Worm (Caenorhabditis elegans) whole organism, L4 larva: ENCODE data around the gene cyp-13B1.
A peak's percentile ranks its signal among the peaks of the same experiment; 100 is the strongest.

Experiments
- D1046.2 ChIP-seq: fragments of 200-800 bp; sonication (Bioruptor generic); IDR thresholded peaks from 2 replicates; pipeline ENCODE4 v1.3.6; 2022; ENCODE audit warnings: missing genetic modification characterization, missing compliant biosample characterization
- F26F4.8 ChIP-seq: fragments of 200-800 bp; sonication (Bioruptor generic); conservative IDR thresholded peaks from 2 replicates; pipeline ENCODE4 v1.3.6; 2022; ENCODE audit warnings: missing genetic modification characterization, missing compliant biosample characterization
- F49E8.2 ChIP-seq: sonication (generic microtip); optimal IDR thresholded peaks from 2 replicates; lab custom pipeline; 2016; ENCODE audit warnings: missing compliant biosample characterization, mild to moderate bottlenecking, missing genetic modification characterization, borderline replicate concordance
- T20F7.1 ChIP-seq: fragments of 200-800 bp; sonication (Bioruptor generic); optimal IDR thresholded peaks from 2 replicates; lab custom pipeline; 2018; ENCODE audit warnings: mild to moderate bottlenecking, missing genetic modification characterization, missing compliant biosample characterization
- T26A8.4 ChIP-seq: fragments of 200-800 bp; sonication (Bioruptor generic); IDR thresholded peaks from 2 replicates; pipeline ENCODE4 v1.3.6; 2022; ENCODE audit warnings: missing genetic modification characterization, missing compliant biosample characterization
- Y48G9A.11 ChIP-seq: fragments of 200-800 bp; sonication (Bioruptor generic); IDR thresholded peaks from 2 replicates; pipeline ENCODE4 v1.3.6; 2022; ENCODE audit warnings: missing genetic modification reagents, missing genetic modification characterization, missing compliant biosample characterization
- Y75B8A.6 ChIP-seq: fragments of 200-800 bp; sonication (Bioruptor generic); IDR thresholded peaks from 2 replicates; pipeline ENCODE4 v1.3.6; 2022; ENCODE audit warnings: missing genetic modification reagents, missing genetic modification characterization, missing compliant biosample characterization
- ZK337.2 ChIP-seq: fragments of 200-800 bp; sonication (Bioruptor generic); IDR thresholded peaks from 2 replicates; pipeline ENCODE4 v1.3.6; 2022; ENCODE audit warnings: missing genetic modification reagents, missing genetic modification characterization, missing compliant biosample characterization
- ama-1 ChIP-seq: fragments of 150-350 bp; optimal IDR thresholded peaks from 2 replicates; lab custom pipeline; 2014; ENCODE audit warnings: inconsistent platforms, mixed read lengths
- arid-1 ChIP-seq: fragments of 200-800 bp; sonication (Bioruptor generic); conservative IDR thresholded peaks from 2 replicates; pipeline ENCODE4 v1.3.6; 2022; ENCODE audit warnings: missing genetic modification reagents, missing genetic modification characterization, missing compliant biosample characterization
- ceh-20 ChIP-seq: fragments of 200-800 bp; sonication (Bioruptor generic); IDR thresholded peaks from 2 replicates; pipeline ENCODE4 v1.3.6; 2022; ENCODE audit warnings: missing genetic modification reagents, missing genetic modification characterization, missing compliant biosample characterization
- cey-2 ChIP-seq: sonication (generic microtip); optimal IDR thresholded peaks from 3 replicates; lab custom pipeline; 2017; ENCODE audit warnings: missing genetic modification characterization, mild to moderate bottlenecking, missing compliant biosample characterization, antibody characterized with exemption, borderline replicate concordance; ENCODE audit not compliant: insufficient read depth
- ctbp-1 ChIP-seq: fragments of 200-800 bp; sonication (Bioruptor generic); IDR thresholded peaks from 2 replicates; pipeline ENCODE4 v1.3.6; 2022; ENCODE audit warnings: missing genetic modification reagents, missing genetic modification characterization, missing compliant biosample characterization
- daf-16 ChIP-seq, 3 experiments: sonication (generic microtip); optimal IDR thresholded peaks; 2 replicates each; lab custom pipeline; 2016 to 2017; ENCODE audit warnings: missing genetic modification characterization in 3 of 3, missing genetic modification reagents in 3 of 3, mild to moderate bottlenecking in 2 of 3, missing compliant biosample characterization in 2 of 3, missing biosample characterization in 1 of 3, moderate library complexity in 1 of 3
- daf-19 ChIP-seq: fragments of 200-800 bp; sonication (Bioruptor generic); conservative IDR thresholded peaks from 2 replicates; pipeline ENCODE4 v1.3.6; 2022; ENCODE audit warnings: missing genetic modification characterization, missing compliant biosample characterization
- dmd-6 ChIP-seq: fragments of 200-800 bp; sonication (Bioruptor generic); IDR thresholded peaks from 2 replicates; pipeline ENCODE4 v1.3.6; 2022; ENCODE audit warnings: missing genetic modification reagents, missing genetic modification characterization, missing compliant biosample characterization
- dmd-9 ChIP-seq: fragments of 200-800 bp; sonication (Bioruptor generic); IDR thresholded peaks from 2 replicates; pipeline ENCODE4 v1.3.6; 2022; ENCODE audit warnings: missing genetic modification reagents, missing genetic modification characterization, missing compliant biosample characterization
- dpl-1 ChIP-seq: fragments of 150-350 bp; optimal IDR thresholded peaks from 2 replicates; lab custom pipeline; 2014; ENCODE audit warnings: missing biosample characterization, missing genetic modification reagents, missing genetic modification characterization
- duxl-1 ChIP-seq: sonication (generic microtip); optimal IDR thresholded peaks from 2 replicates; lab custom pipeline; 2016; ENCODE audit warnings: mild to moderate bottlenecking, missing genetic modification characterization, moderate library complexity, missing compliant biosample characterization; ENCODE audit not compliant: poor library complexity
- hlh-11 ChIP-seq: fragments of 200-800 bp; sonication (Bioruptor generic); optimal IDR thresholded peaks from 2 replicates; lab custom pipeline; 2018; ENCODE audit warnings: mild to moderate bottlenecking, missing genetic modification characterization, missing compliant biosample characterization
- hlh-30 ChIP-seq: sonication (generic microtip); optimal IDR thresholded peaks from 2 replicates; lab custom pipeline; 2017; ENCODE audit warnings: antibody characterized with exemption, mild to moderate bottlenecking, missing genetic modification characterization, missing compliant biosample characterization; ENCODE audit not compliant: insufficient read depth
- lim-7 ChIP-seq: fragments of 200-800 bp; sonication (Bioruptor generic); IDR thresholded peaks from 2 replicates; pipeline ENCODE4 v1.3.6; 2022; ENCODE audit warnings: missing genetic modification characterization, missing compliant biosample characterization
- lin-1 ChIP-seq: fragments of 200-800 bp; sonication (Bioruptor generic); IDR thresholded peaks from 2 replicates; pipeline ENCODE4 v1.3.6; 2022; ENCODE audit warnings: missing genetic modification reagents, missing genetic modification characterization, missing compliant biosample characterization
- lin-29 ChIP-seq: fragments of 200-800 bp; sonication (Bioruptor generic); IDR thresholded peaks from 2 replicates; pipeline ENCODE4 v1.3.6; 2022; ENCODE audit warnings: missing genetic modification reagents, missing genetic modification characterization, missing compliant biosample characterization
- lin-38 ChIP-seq: fragments of 200-800 bp; sonication (Bioruptor generic); IDR thresholded peaks from 2 replicates; pipeline ENCODE4 v1.3.6; 2022; ENCODE audit warnings: missing genetic modification reagents, missing genetic modification characterization, missing compliant biosample characterization
- madf-5 ChIP-seq, 2 experiments: fragments of 200-800 bp; sonication (Bioruptor generic); IDR thresholded peaks; 2 replicates each; pipeline ENCODE4 v1.3.6; 2022; ENCODE audit warnings: missing compliant biosample characterization in 2 of 2, missing genetic modification characterization in 2 of 2
- madf-9 ChIP-seq: fragments of 200-800 bp; sonication (Bioruptor generic); conservative IDR thresholded peaks from 2 replicates; pipeline ENCODE4 v1.3.6; 2022; ENCODE audit warnings: missing genetic modification reagents, missing genetic modification characterization, missing compliant biosample characterization
- nhr-102 ChIP-seq: sonication (generic microtip); optimal IDR thresholded peaks from 2 replicates; lab custom pipeline; 2016; ENCODE audit warnings: mild to moderate bottlenecking, missing genetic modification characterization, moderate library complexity, missing compliant biosample characterization
- nhr-111 ChIP-seq: fragments of 200-800 bp; sonication (Bioruptor generic); optimal IDR thresholded peaks from 2 replicates; lab custom pipeline; 2018; ENCODE audit warnings: mild to moderate bottlenecking, missing genetic modification characterization, missing compliant biosample characterization
- nhr-28 ChIP-seq: fragments of 150-350 bp; optimal IDR thresholded peaks from 2 replicates; lab custom pipeline; 2014; ENCODE audit warnings: missing biosample characterization, missing genetic modification characterization
- nhr-41 ChIP-seq: fragments of 200-800 bp; sonication (Bioruptor generic); IDR thresholded peaks from 2 replicates; pipeline ENCODE4 v1.3.6; 2022; ENCODE audit warnings: missing genetic modification reagents, missing genetic modification characterization, missing compliant biosample characterization
- nhr-48 ChIP-seq: sonication (generic microtip); optimal IDR thresholded peaks from 2 replicates; lab custom pipeline; 2016; ENCODE audit warnings: mild to moderate bottlenecking, missing genetic modification characterization, missing compliant biosample characterization
- nhr-6 ChIP-seq: fragments of 150-350 bp; optimal IDR thresholded peaks from 2 replicates; lab custom pipeline; 2014; ENCODE audit warnings: missing biosample characterization, missing genetic modification characterization
- nhr-76 ChIP-seq: fragments of 150-350 bp; optimal IDR thresholded peaks from 2 replicates; lab custom pipeline; 2014; ENCODE audit warnings: missing biosample characterization, missing genetic modification characterization
- nhr-77 ChIP-seq: fragments of 150-350 bp; optimal IDR thresholded peaks from 2 replicates; lab custom pipeline; 2014; ENCODE audit warnings: missing biosample characterization, missing genetic modification characterization
- pha-4 ChIP-seq, 2 experiments: fragments of 150-350 bp in 1 of 2; fragments of 200-800 bp in 1 of 2; sonication (Bioruptor generic) in 1 of 2; IDR thresholded peaks in 1 of 2; optimal IDR thresholded peaks in 1 of 2; 2 replicates each; pipeline versions ENCODE4 v1.3.6 to Lab custom; 2014 to 2022; ENCODE audit warnings: missing genetic modification characterization in 2 of 2, missing genetic modification reagents in 2 of 2, missing biosample characterization in 1 of 2, missing compliant biosample characterization in 1 of 2
- rbr-2 ChIP-seq: sonication (generic microtip); optimal IDR thresholded peaks from 2 replicates; lab custom pipeline; 2016; ENCODE audit warnings: missing genotype, missing genetic modification characterization, missing compliant biosample characterization
- saeg-2 ChIP-seq: fragments of 200-800 bp; sonication (Bioruptor generic); IDR thresholded peaks from 2 replicates; pipeline ENCODE4 v1.3.6; 2022; ENCODE audit warnings: missing genetic modification reagents, missing genetic modification characterization, missing compliant biosample characterization
- set-16 ChIP-seq: fragments of 200-800 bp; sonication (Bioruptor generic); IDR thresholded peaks from 2 replicates; pipeline ENCODE4 v1.3.6; 2022; ENCODE audit warnings: missing genetic modification reagents, missing genetic modification characterization, missing compliant biosample characterization
- snpc-4 ChIP-seq: fragments of 150-350 bp; optimal IDR thresholded peaks from 2 replicates; lab custom pipeline; 2014; ENCODE audit warnings: missing biosample characterization, missing genetic modification characterization
- unc-130 ChIP-seq: sonication (generic microtip); optimal IDR thresholded peaks from 2 replicates; lab custom pipeline; 2016; ENCODE audit warnings: missing genetic modification reagents, missing genetic modification characterization, missing compliant biosample characterization
- unc-62 ChIP-seq, 3 experiments: fragments of 150-350 bp in 1 of 3; sonication (generic microtip); optimal IDR thresholded peaks in 2 of 3; peaks in 1 of 3; 1 replicate in 1 of 3; 2 replicates in 2 of 3; lab custom pipeline; 2014 to 2017; ENCODE audit warnings: missing biosample characterization in 3 of 3, missing genetic modification characterization in 3 of 3, missing genetic modification reagents in 3 of 3, missing genotype in 1 of 3
- zfp-2 ChIP-seq: sonication (generic microtip); optimal IDR thresholded peaks from 2 replicates; lab custom pipeline; 2016; ENCODE audit warnings: mild to moderate bottlenecking, missing genetic modification characterization, missing compliant biosample characterization
- zfp-3 ChIP-seq: fragments of 200-800 bp; sonication (Bioruptor generic); conservative IDR thresholded peaks from 2 replicates; pipeline ENCODE4 v1.3.6; 2022; ENCODE audit warnings: missing genetic modification reagents, missing genetic modification characterization, missing compliant biosample characterization
- zip-11 ChIP-seq: fragments of 200-800 bp; sonication (Bioruptor generic); IDR thresholded peaks from 2 replicates; pipeline ENCODE4 v1.3.6; 2022; ENCODE audit warnings: missing genetic modification characterization, missing compliant biosample characterization
- zip-2 ChIP-seq: fragments of 150-350 bp; optimal IDR thresholded peaks from 2 replicates; lab custom pipeline; 2014; ENCODE audit warnings: missing biosample characterization, missing genetic modification characterization

Gene cyp-13B1

DNA sequence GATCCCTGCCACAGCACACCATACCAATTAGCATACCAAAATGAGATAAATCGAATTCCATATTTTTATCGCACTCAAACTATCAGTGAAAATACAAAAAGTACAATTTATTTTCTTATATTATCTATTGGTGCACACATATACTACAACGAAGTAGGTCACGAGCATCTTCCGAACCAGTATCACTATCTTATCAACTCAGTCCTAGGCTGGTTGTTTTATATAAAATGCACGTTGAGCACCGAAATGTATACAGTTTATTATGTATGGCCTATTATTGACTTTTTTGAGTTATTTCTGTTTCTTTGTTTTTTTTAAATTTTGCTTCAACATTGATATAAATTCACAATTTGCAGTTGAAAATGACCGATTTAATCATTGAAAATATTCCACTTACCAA, 6.3 kb upstream of the cyp-13B1 start, which contains the start of gene C29F7.2 (continued):
- TF ChIP-seq ctbp-1 (GFP tag; lab: Robert Waterston, UW) (no peak), F49E8.2 (no peak), cey-2 (tag; lab: Kevin White, UChicago) (no peak)

- TF ChIP-seq zip-11 (GFP tag; lab: Robert Waterston, UW): no peak
- TF ChIP-seq nhr-102 (tag; lab: Kevin White, UChicago): peak; percentile 49
- TF ChIP-seq daf-19 (GFP tag; lab: Robert Waterston, UW): no peak
- no peak for TF ChIP-seq nhr-76
- TF ChIP-seq set-16: no peak
- TF ChIP-seq dmd-9: 0 out of 2 replicates have a peak, but pooled peaks have one; percentile 35
- peak; percentile 64; the same call in 1 of the 2 replicates for TF ChIP-seq pha-4 (GFP tag; IDR thresholded peaks at IDR 0.05; lab: Robert Waterston, UW)
- no peak for TF ChIP-seq pha-4 (tag; optimal IDR thresholded peaks at IDR 0.05; lab: Kevin White, UChicago)
- TF ChIP-seq dpl-1: no peak
- peak; percentile 43 for TF ChIP-seq nhr-28 (tag; lab: Kevin White, UChicago)
- no peak for TF ChIP-seq ceh-20 (GFP tag; lab: Robert Waterston, UW)
- TF ChIP-seq duxl-1 (tag; lab: Kevin White, UChicago): peak; percentile 35
- TF ChIP-seq unc-130: no peak
- no peak for TF ChIP-seq nhr-111 (GFP tag; lab: Kevin White, UChicago)
- no peak; the same call in 1 of the 2 replicates for TF ChIP-seq lin-38 (GFP tag; lab: Robert Waterston, UW)
- no peak for TF ChIP-seq unc-62 (GFP tag; optimal IDR thresholded peaks at IDR 0.05 in 1 of 2; lab: Kevin White, UChicago)
- no peak for TF ChIP-seq unc-62 (tag; optimal IDR thresholded peaks at IDR 0.05; lab: Kevin White, UChicago)
- no peak for TF ChIP-seq Y75B8A.6
- peak; percentile 14 for TF ChIP-seq nhr-77 (tag; lab: Kevin White, UChicago)
- peak in 1 of 2 experiments; percentile 74; a peak in 1 of 4 replicates for TF ChIP-seq madf-5 (GFP tag; IDR thresholded peaks at IDR 0.05; lab: Robert Waterston, UW)
- 0 out of 2 replicates have a peak, but pooled peaks have one; percentile 28 for TF ChIP-seq D1046.2
- TF ChIP-seq zip-2: no peak
- TF ChIP-seq cey-2 (tag; lab: Kevin White, UChicago): no peak
- TF ChIP-seq madf-9 (GFP tag; lab: Robert Waterston, UW): 0 out of 2 replicates have a peak, but pooled peaks have one; percentile 38
- TF ChIP-seq Y48G9A.11 (GFP tag; lab: Robert Waterston, UW): peak; percentile 44; the same call in 1 of the 2 replicates
- TF ChIP-seq nhr-48 (tag; lab: Kevin White, UChicago): peak; percentile 34
- 0 out of 2 replicates have a peak, but pooled peaks have one; percentile 19 for TF ChIP-seq ZK337.2 (GFP tag; lab: Robert Waterston, UW)
- TF ChIP-seq lim-7 (GFP tag; lab: Robert Waterston, UW): peak; percentile 76
- TF ChIP-seq lin-1: peak; percentile 59; the same call in 1 of the 2 replicates
- peak; percentile 71; the same call in 1 of the 2 replicates for TF ChIP-seq arid-1 (GFP tag; lab: Robert Waterston, UW)
- peak; percentile 47; the same call in 1 of the 2 replicates for TF ChIP-seq T26A8.4 (GFP tag; lab: Robert Waterston, UW)
- TF ChIP-seq T20F7.1: no peak
- TF ChIP-seq zfp-2 (tag; lab: Kevin White, UChicago): no peak
- TF ChIP-seq nhr-41 (GFP tag; lab: Robert Waterston, UW): 0 out of 2 replicates have a peak, but pooled peaks have one; percentile 58
- no peak for TF ChIP-seq nhr-6 (tag; lab: Kevin White, UChicago)
- no peak for TF ChIP-seq lin-29 (GFP tag; lab: Robert Waterston, UW)
- peak; percentile 58 for TF ChIP-seq hlh-11 (tag; lab: Kevin White, UChicago)
- TF ChIP-seq F26F4.8 (GFP tag; lab: Robert Waterston, UW): no peak
- peak; percentile 42 for TF ChIP-seq dmd-6 (GFP tag; lab: Robert Waterston, UW)
- TF ChIP-seq saeg-2: no peak
- TF ChIP-seq snpc-4: no peak
- no peak for TF ChIP-seq ama-1 (lab: Kevin White, UChicago)
- 0 out of 2 replicates have a peak, but pooled peaks have one; percentile 39 for TF ChIP-seq zfp-3 (GFP tag; lab: Robert Waterston, UW)
- TF ChIP-seq daf-16 (GFP tag; optimal IDR thresholded peaks at IDR 0.05; lab: Kevin White, UChicago): peak in 1 of 2 experiments; percentile 70
- TF ChIP-seq daf-16 (tag; optimal IDR thresholded peaks at IDR 0.05; lab: Kevin White, UChicago): no peak
- TF ChIP-seq rbr-2: peak; percentile 45
- peak; percentile 25 for TF ChIP-seq hlh-30 (tag; lab: Kevin White, UChicago)
Measured at ce11 chrX:13414974-13415373, 5.5 kb upstream of the cyp-13B1 start.
